Worm (Caenorhabditis elegans): ENCODE data around the gene ndua-5.

ndua-5 gene

ce11 chrIV:9511221-9511638 is 13.5 kb downstream of the ndua-5 start (continued):
- TF ChIP-seq nhr-48 (tag; optimal IDR thresholded peaks at IDR 0.05) (peak; percentile 74), daf-8 (GFP tag; IDR thresholded peaks at IDR 0.05) (no peak), nhr-25 (tag; optimal IDR thresholded peaks at IDR 0.05; ENCODE audit: borderline replicate concordance, insufficient read depth) (peak; percentile 17), nhr-41 (GFP tag; IDR thresholded peaks at IDR 0.05) (no peak), lin-13 (GFP tag; optimal IDR thresholded peaks at IDR 0.05) (peak; percentile 11), madf-9 (GFP tag; conservative IDR thresholded peaks at IDR 0.05) (0 out of 2 replicates have a peak, but pooled peaks have one; percentile 40), zfp-3 (GFP tag; conservative IDR thresholded peaks at IDR 0.05) (no peak), ceh-28 (tag; optimal IDR thresholded peaks at IDR 0.05) (no peak), vab-7 (GFP tag; IDR thresholded peaks at IDR 0.05) (no peak; the same call in 1 of the 2 replicates), Y105C5A.15 (GFP tag; IDR thresholded peaks at IDR 0.05) (0 out of 2 replicates have a peak, but pooled peaks have one; percentile 13), daf-16 (GFP tag; optimal IDR thresholded peaks at IDR 0.05) (peak; percentile 5 to 13), daf-16 (tag; optimal IDR thresholded peaks at IDR 0.05) (peak; percentile 25), daf-19 (GFP tag; conservative IDR thresholded peaks at IDR 0.05) (no peak; the same call in 1 of the 2 replicates), cey-2 (tag; optimal IDR thresholded peaks at IDR 0.05; ENCODE audit: borderline replicate concordance, insufficient read depth) (no peak), lim-7 (GFP tag; IDR thresholded peaks at IDR 0.05) (0 out of 2 replicates have a peak, but pooled peaks have one; percentile 26), duxl-1 (tag; optimal IDR thresholded peaks at IDR 0.05; ENCODE audit: poor library complexity) (peak; percentile 62), Y48G9A.11 (GFP tag; IDR thresholded peaks at IDR 0.05) (peak; percentile 68; the same call in 1 of the 2 replicates), Y5F2A.4 (GFP tag; optimal IDR thresholded peaks at IDR 0.05) (no peak), mdl-1 (tag; optimal IDR thresholded peaks at IDR 0.05) (peak in 1 of 2 experiments; percentile 71), F26F4.8 (GFP tag; conservative IDR thresholded peaks at IDR 0.05) (no peak), spr-1 (tag; optimal IDR thresholded peaks at IDR 0.05) (peak; percentile 27), R02D3.7 (tag; optimal IDR thresholded peaks at IDR 0.05) (no peak), ceh-82 (tag; optimal IDR thresholded peaks at IDR 0.05) (no peak), lin-15B (tag; optimal IDR thresholded peaks at IDR 0.05) (no peak), lin-29 (GFP tag; IDR thresholded peaks at IDR 0.05) (no peak), snpc-4 (tag; optimal IDR thresholded peaks at IDR 0.05) (peak; percentile 95), fkh-10 (GFP tag; optimal IDR thresholded peaks at IDR 0.05) (peak; percentile 38), spr-3 (GFP tag; optimal IDR thresholded peaks at IDR 0.05) (peak; percentile 59), T20F7.1 (GFP tag; optimal IDR thresholded peaks at IDR 0.05) (peak; percentile 65), nhr-28 (tag; optimal IDR thresholded peaks at IDR 0.05) (no peak), dmd-6 (GFP tag; IDR thresholded peaks at IDR 0.05) (peak; percentile 46), hif-1 (tag; optimal IDR thresholded peaks at IDR 0.05) (peak in 1 of 2 experiments; percentile 48), nhr-11 (tag; optimal IDR thresholded peaks at IDR 0.05) (no peak), ceh-20 (GFP tag; IDR thresholded peaks at IDR 0.05) (peak; percentile 40; the same call in 1 of the 2 replicates), tra-1 (GFP tag; IDR thresholded peaks at IDR 0.05) (0 out of 2 replicates have a peak, but pooled peaks have one; percentile 17), egl-27 (tag; optimal IDR thresholded peaks at IDR 0.05) (no peak), mxl-3 (GFP tag; optimal IDR thresholded peaks at IDR 0.05) (no peak), ZK546.5 (tag; optimal IDR thresholded peaks at IDR 0.05) (no peak), F44E2.7 (GFP tag; IDR thresholded peaks at IDR 0.05) (no peak), zip-2 (tag; optimal IDR thresholded peaks at IDR 0.05) (peak; percentile 39), ctbp-1 (GFP tag; IDR thresholded peaks at IDR 0.05) (no peak; the same call in none of the 2 replicates), skn-1 (tag; optimal IDR thresholded peaks at IDR 0.05) (no peak), php-3 (GFP tag; IDR thresholded peaks at IDR 0.05) (no peak; the same call in 1 of the 2 replicates), ztf-11 (tag; optimal IDR thresholded peaks at IDR 0.05) (no peak), dve-1 (tag; optimal IDR thresholded peaks at IDR 0.05; ENCODE audit: insufficient read depth) (peak; percentile 89), saeg-2 (GFP tag; IDR thresholded peaks at IDR 0.05) (0 out of 2 replicates have a peak, but pooled peaks have one; percentile 7), D1046.2 (GFP tag; IDR thresholded peaks at IDR 0.05) (no peak), ztf-7 (tag; optimal IDR thresholded peaks at IDR 0.05) (peak; percentile 19), T26A8.4 (GFP tag; IDR thresholded peaks at IDR 0.05) (peak; percentile 81), nhr-6 (tag; optimal IDR thresholded peaks at IDR 0.05) (peak; percentile 66)

All from whole organism, L4 larva.